Worm (Caenorhabditis elegans): ENCODE measurements around the gene F45F2.9.

F45F2.9 gene

DNA sequence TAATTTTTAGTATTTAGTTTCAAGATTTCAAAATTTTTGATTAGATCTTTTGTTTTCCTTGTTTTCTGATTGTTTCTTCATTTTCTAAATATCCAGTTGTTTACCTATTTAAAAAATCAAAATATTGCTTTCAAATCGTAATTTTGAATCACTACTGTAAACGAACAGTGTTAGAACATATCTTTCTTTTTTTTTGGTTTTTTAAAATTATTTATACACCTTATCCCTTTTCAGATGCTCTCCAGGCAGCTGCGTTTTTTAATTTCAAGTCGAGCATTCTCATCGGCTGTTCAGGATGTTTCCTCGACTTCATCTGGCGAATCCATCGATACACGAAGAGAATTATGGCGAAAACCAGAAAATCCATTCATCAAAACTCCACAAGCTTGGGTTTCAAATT lies 46.2 kb downstream of the F45F2.9 start, which contains the start of gene mrpl-4:
TSS of gene mrpl-4 (plus strand) at position 235 of the 400 bp plus-strand sequence.
- no peak for TF ChIP-seq mls-2 (tag; optimal IDR thresholded peaks at IDR 0.05)
- TF ChIP-seq pha-4 (tag; optimal IDR thresholded peaks at IDR 0.05): no peak
- TF ChIP-seq mep-1 (tag; optimal IDR thresholded peaks at IDR 0.05): no peak
- no peak for TF ChIP-seq nhr-12 (tag; optimal IDR thresholded peaks at IDR 0.05)
- TF ChIP-seq hlh-1 (tag; optimal IDR thresholded peaks at IDR 0.05): no peak
- no peak for TF ChIP-seq sptf-1 (tag; optimal IDR thresholded peaks at IDR 0.05)
- no peak for TF ChIP-seq nhr-237 (tag; optimal IDR thresholded peaks at IDR 0.05)
- TF ChIP-seq tbx-8 (GFP tag; optimal IDR thresholded peaks at IDR 0.05): no peak
- no peak for TF ChIP-seq sem-2 (GFP tag; optimal IDR thresholded peaks at IDR 0.05)
- no peak for TF ChIP-seq unc-39 (tag; optimal IDR thresholded peaks at IDR 0.05)
- no peak for TF ChIP-seq nhr-28 (tag; optimal IDR thresholded peaks at IDR 0.05)
- no peak for TF ChIP-seq ceh-39 (tag; optimal IDR thresholded peaks at IDR 0.05)
- no peak for TF ChIP-seq blmp-1 (tag; optimal IDR thresholded peaks at IDR 0.05)
- no peak for TF ChIP-seq flh-1 (GFP tag; optimal IDR thresholded peaks at IDR 0.05)
- no peak for TF ChIP-seq ham-2 (GFP tag; optimal IDR thresholded peaks at IDR 0.05)
- TF ChIP-seq lin-13 (tag; optimal IDR thresholded peaks at IDR 0.05): no peak

DNA sequence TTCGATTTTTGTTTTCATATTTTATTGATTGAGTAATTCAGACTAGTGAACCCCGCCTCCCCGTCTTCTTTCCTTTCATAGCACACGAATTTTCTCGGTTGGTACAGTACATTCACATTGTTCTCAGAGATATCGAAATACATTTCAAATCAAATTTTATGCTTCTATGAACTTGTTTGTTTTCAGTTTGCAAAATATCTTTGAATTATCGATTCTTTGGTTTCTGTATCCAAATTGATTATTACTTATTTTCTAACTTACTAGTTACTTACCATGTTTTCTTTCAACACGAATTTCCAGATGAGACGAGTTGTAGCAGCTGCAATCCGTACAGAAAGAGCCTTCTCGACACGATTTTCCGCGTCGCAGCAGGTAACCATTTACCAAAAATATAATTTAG lies 47.9 kb downstream of the F45F2.9 start, which contains the start of gene mrps-2:
TSS of gene mrps-2 (plus strand) at position 301 of the 400 bp plus-strand sequence.
- TF ChIP-seq unc-120 (tag; optimal IDR thresholded peaks at IDR 0.05; ENCODE audit: poor library complexity, severe bottlenecking): no peak
- TF ChIP-seq nhr-2 (tag; optimal IDR thresholded peaks at IDR 0.05): no peak
- no peak for TF ChIP-seq blmp-1 (tag; optimal IDR thresholded peaks at IDR 0.05)
- no peak for TF ChIP-seq elt-1 (tag; optimal IDR thresholded peaks at IDR 0.05; ENCODE audit: borderline replicate concordance, insufficient read depth)
- TF ChIP-seq ces-1 (GFP tag; optimal IDR thresholded peaks at IDR 0.05): no peak
- TF ChIP-seq bed-3 (GFP tag; optimal IDR thresholded peaks at IDR 0.05): no peak
